Fruit fly (Drosophila melanogaster) whole organism, prepupa: ENCODE results near the gene bip1.

Source experiments
- CG11762 ChIP-seq: fragments of 200-800 bp; sonication (Bioruptor generic); optimal IDR thresholded peaks from 3 replicates; lab custom pipeline; 2016; ENCODE audit warnings: missing biosample characterization, missing genetic modification characterization; ENCODE audit not compliant: insufficient read depth
- Gug ChIP-seq: fragments of 200-800 bp; sonication (Bioruptor generic); IDR thresholded peaks from 2 replicates; pipeline ENCODE4 v1.3.6; 2022; ENCODE audit warnings: missing biosample characterization, missing genetic modification characterization
- OdsH ChIP-seq: fragments of 200-800 bp; sonication (Bioruptor generic); optimal IDR thresholded peaks from 3 replicates; lab custom pipeline; 2016; ENCODE audit warnings: missing biosample characterization, missing genetic modification characterization

DNA sequence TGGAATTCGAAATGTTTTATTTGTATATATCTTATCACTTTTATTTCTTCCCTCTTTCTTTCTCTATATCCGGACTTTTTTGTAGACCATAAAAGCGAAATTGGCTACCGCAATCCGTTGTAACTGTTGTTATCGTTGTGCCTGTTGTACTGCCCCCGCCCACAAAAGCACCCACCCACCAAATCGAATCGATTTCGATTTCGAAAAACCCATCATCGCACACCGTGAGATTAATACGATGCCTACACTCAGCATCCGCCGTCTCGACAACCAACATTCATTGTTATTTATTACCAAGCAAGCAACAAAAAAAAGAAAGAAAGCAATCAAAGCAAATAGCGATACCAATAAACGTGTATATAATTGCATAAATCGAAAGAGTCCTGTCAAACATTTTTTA, 49.7 kb upstream of the bip1 start:
- no peak for TF ChIP-seq OdsH
- no peak for TF ChIP-seq CG11762 (GFP tag; lab: Kevin White, UChicago)
- TF ChIP-seq Gug (GFP tag; lab: Robert Waterston, UW): no peak
